Fruit fly (Drosophila melanogaster) whole organism: ENCODE data around the gene CG31077.

Experiments used
- CG8478 ChIP-seq: fragments of >200 bp; optimal IDR thresholded peaks from 2 replicates; lab custom pipeline; 2018; ENCODE audit warnings: inconsistent platforms
- Dll ChIP-seq: fragments of >200 bp; optimal IDR thresholded peaks from 2 replicates; lab custom pipeline; 2017
- EcR ChIP-seq, 2 experiments: fragments of >200 bp; optimal IDR thresholded peaks; 2 replicates each; lab custom pipeline; 2017; ENCODE audit warnings: missing biosample characterization in 2 of 2, missing genetic modification characterization in 2 of 2, missing genetic modification reagents in 2 of 2
- pan ChIP-seq: fragments of >200 bp; optimal IDR thresholded peaks from 2 replicates; lab custom pipeline; 2017
- psq ChIP-seq: fragments of >200 bp; optimal IDR thresholded peaks from 2 replicates; lab custom pipeline; 2017
- usp ChIP-seq: fragments of >200 bp; optimal IDR thresholded peaks from 2 replicates; lab custom pipeline; 2017; ENCODE audit warnings: missing biosample characterization, missing genetic modification characterization, mixed read lengths

The CG31077 gene

DNA sequence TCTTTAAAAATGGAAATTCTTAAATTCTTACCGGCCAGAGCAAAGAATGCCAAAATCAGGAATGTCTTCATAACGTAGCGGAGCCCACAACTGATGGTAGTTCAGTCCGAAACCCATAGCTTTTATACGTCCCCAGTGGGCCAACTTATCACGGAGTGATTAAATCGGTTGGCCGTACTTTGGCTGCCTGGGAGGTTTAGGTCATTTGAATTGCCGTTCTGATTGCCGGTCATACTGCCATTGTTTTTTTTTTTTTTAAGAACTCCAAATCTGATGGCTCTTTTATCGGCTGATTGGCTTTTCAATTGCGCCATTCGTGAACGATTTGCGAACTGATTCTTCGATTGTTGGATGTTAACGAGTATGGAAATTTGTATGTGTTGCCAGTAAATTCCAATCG is 23.6 kb downstream of the CG31077 start, which contains the start of gene CG6277:
TSS of gene CG6277 (minus strand) at position 101 of the 400 bp plus-strand sequence.
- no peak for TF ChIP-seq CG8478 (lab: Kevin White, UChicago)
- no peak for TF ChIP-seq EcR (GFP tag; optimal IDR thresholded peaks at IDR 0.05; lab: Kevin White, UChicago)

DNA sequence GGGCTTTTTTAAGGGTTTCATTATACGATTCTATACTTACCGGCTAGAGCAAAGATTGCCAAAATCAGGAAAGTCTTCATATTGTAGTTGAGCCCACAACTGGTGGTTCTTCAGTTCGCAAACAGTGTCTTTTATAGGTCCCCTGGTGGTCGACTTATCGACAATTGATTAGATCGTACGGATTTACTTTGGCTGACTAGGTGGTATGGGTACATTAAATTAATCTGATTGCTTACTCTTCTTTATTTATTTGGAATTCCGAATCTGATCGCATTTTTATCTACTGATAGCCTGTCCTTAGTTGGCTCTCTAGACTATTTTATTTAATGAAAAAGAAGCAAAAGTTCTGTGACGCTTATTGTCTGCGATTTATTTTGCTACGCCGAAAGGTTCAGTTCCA is 26.5 kb downstream of the CG31077 start, which contains the start of gene CG6271:
TSS of gene CG6271 (minus strand) at position 101 of the 400 bp plus-strand sequence.
- TF ChIP-seq Dll (lab: Kevin White, UChicago): no peak
- no peak for TF ChIP-seq pan (lab: Kevin White, UChicago)
- TF ChIP-seq CG8478 (lab: Kevin White, UChicago): no peak

DNA sequence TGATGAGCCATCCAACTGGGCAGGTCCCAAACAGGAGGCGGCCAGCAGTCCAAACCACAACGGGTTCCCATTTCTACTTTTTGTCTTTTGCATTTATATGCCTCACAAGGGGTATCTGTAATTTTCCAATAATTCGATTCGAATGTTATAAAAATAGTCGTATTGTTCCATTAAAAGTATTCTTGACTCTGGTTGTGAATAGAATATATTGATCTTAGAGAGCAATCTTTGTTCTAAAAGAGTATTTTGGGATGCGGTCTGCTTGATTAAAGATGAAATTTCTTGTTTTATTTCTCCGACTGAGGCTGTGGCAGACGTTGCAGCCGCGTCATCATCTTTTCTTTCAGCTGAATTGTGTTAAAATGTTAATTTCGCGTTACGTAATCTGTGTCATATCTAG is 34.4 kb downstream of the CG31077 start:
- no peak for TF ChIP-seq usp (GFP tag; lab: Kevin White, UChicago)
- no peak for TF ChIP-seq EcR (GFP tag; optimal IDR thresholded peaks at IDR 0.05; lab: Kevin White, UChicago)
- TF ChIP-seq CG8478 (lab: Kevin White, UChicago): no peak
- no peak for TF ChIP-seq psq (lab: Kevin White, UChicago)
- no peak for TF ChIP-seq Dll (lab: Kevin White, UChicago)
- no peak for TF ChIP-seq pan (lab: Kevin White, UChicago)

DNA sequence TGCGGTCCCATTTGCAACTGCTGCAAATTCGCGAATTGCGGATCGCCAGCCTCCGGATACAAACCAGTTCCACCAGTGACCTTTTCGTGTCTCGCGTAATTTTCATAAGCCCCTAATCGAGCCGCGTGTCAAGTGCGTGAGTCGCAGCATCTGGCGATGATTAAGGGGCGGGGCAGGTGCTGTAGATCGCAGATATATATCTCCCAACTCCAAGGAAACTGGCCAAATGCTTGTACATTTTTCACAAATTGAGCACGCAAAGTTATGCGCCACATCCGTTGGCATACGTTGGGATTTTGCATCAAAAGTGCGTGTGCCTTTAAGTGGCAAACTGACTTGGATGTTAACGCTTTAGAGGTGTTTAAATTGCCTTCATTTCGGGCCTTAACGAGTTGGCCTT is 40.5 kb downstream of the CG31077 start:
- TF ChIP-seq Dll (lab: Kevin White, UChicago) (no peak), usp (GFP tag; lab: Kevin White, UChicago) (no peak), EcR (GFP tag; optimal IDR thresholded peaks at IDR 0.05; lab: Kevin White, UChicago) (no peak), pan (lab: Kevin White, UChicago) (no peak), psq (lab: Kevin White, UChicago) (no peak), CG8478 (lab: Kevin White, UChicago) (no peak)

DNA sequence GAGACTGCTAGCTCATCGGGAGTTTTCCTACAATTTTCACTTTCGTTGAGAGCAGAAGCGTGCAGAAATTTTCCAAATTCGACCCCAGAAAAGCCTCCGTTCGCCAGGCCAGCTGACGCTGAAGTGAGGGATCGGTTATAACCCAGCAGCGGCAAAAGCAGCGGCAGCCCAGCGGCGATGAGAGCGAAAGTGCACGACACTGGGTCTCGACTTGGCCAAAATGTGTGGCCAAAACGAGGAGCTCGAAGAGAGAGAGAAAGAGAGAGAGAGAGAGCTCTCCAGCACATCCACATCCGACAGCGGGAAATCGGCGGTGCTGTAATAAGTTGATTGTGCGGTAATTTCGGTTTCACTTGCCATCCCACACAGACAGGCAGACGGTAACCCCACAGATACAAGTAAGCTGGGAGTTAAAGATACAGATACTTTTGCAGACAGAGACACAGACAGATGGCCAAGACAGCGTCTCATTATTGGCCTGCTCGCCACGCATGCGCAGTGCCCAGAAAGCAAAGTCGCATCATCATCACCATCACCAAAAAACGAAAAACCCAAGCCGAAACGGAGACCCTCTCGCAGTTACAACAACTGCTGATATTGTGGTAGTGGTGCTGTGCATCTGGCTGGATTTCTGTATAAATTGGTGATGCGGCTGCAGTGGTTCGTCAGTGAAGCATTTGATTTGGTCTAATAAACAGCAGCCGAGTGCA is 49.2 kb downstream of the CG31077 start, which contains the start of gene TwdlT:
TSS of gene TwdlT (plus strand) at position 660 of the 710 bp plus-strand sequence.
- TF ChIP-seq pan (lab: Kevin White, UChicago): no peak
- no peak for TF ChIP-seq Dll (lab: Kevin White, UChicago)
- no peak for TF ChIP-seq usp (GFP tag; lab: Kevin White, UChicago)
- no peak for TF ChIP-seq CG8478 (lab: Kevin White, UChicago)
- TF ChIP-seq psq (lab: Kevin White, UChicago): no peak
- no peak for TF ChIP-seq EcR (GFP tag; optimal IDR thresholded peaks at IDR 0.05; lab: Kevin White, UChicago)

DNA sequence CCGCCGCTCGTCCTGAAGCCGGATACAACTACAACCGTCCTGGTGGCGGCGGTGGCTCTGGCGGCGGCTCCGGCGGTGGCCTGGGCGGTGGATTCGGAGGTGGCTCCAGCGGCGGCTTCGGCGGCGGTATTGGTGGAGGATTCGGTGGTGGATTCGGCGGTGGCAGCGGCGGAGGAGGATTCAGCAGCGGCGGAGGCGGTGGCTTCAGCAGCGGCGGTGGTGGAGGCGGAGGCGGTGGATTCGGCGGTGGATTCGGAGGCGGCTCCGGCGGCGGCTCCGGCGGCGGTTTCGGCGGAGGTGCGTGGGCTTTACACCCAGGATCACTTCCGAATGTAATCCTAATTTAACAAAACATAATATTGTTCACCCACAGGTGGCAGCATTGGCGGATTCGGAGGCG is 50.0 kb downstream of the CG31077 start:
- TF ChIP-seq pan (lab: Kevin White, UChicago): no peak
- TF ChIP-seq usp (GFP tag; lab: Kevin White, UChicago): no peak
